Worm (Caenorhabditis elegans): Measurements from ENCODE around the gene C17B7.10.

The C17B7.10 gene

DNA sequence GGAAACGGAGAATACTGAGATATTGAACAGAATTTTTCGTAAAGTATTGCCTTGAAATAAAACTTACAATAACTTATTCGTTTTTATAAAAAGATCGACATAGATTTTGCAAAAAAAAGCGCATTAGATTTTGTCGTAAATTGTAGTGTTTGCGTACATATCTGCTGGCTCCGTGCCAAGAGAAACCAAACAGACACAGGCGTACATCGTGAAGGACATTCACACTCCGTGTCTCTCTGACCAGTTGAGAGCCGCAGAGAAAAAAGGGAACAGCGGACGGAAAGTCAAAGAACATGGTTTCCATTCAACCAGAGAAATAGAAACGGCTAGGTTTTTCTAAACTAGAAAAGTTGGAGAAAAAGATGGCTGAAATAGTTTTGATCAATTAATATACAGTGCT lies 26.5 kb downstream of the C17B7.10 start, which contains the start of gene arrd-19 (continued):
- TF ChIP-seq Y53G8AR.9 (GFP tag; conservative IDR thresholded peaks at IDR 0.05) (peak; percentile 47; the same call in 1 of the 2 replicates), tbp1 (GFP tag; optimal IDR thresholded peaks at IDR 0.05) (peak; percentile 36), snpc-4 (GFP tag; optimal IDR thresholded peaks at IDR 0.05) (no peak), snpc-4 (tag; optimal IDR thresholded peaks at IDR 0.05) (peak in 2 of 4 experiments; percentile 5 to 10), zfh-2 (GFP tag; conservative IDR thresholded peaks at IDR 0.05) (peak; percentile 49; the same call in 1 of the 2 replicates), lag-1 (GFP tag; IDR thresholded peaks at IDR 0.05) (0 out of 2 replicates have a peak, but pooled peaks have one; percentile 64), nhr-90 (tag; optimal IDR thresholded peaks at IDR 0.05) (no peak), Y67H2A.10 (GFP tag; conservative IDR thresholded peaks at IDR 0.05) (no peak), nfyb-1 (GFP tag; IDR thresholded peaks at IDR 0.05) (peak; percentile 73; the same call in 1 of the 2 replicates), pbrm-1 (GFP tag; IDR thresholded peaks at IDR 0.05) (peak; percentile 66; the same call in 1 of the 2 replicates), F57A8.1 (GFP tag; optimal IDR thresholded peaks at IDR 0.05) (no peak), ceh-100 (GFP tag; IDR thresholded peaks at IDR 0.05) (peak; percentile 48; the same call in 1 of the 2 replicates), ekl-4 (GFP tag; IDR thresholded peaks at IDR 0.05) (peak; percentile 43; the same call in 1 of the 2 replicates), mxl-1 (tag; optimal IDR thresholded peaks at IDR 0.05) (no peak)

DNA sequence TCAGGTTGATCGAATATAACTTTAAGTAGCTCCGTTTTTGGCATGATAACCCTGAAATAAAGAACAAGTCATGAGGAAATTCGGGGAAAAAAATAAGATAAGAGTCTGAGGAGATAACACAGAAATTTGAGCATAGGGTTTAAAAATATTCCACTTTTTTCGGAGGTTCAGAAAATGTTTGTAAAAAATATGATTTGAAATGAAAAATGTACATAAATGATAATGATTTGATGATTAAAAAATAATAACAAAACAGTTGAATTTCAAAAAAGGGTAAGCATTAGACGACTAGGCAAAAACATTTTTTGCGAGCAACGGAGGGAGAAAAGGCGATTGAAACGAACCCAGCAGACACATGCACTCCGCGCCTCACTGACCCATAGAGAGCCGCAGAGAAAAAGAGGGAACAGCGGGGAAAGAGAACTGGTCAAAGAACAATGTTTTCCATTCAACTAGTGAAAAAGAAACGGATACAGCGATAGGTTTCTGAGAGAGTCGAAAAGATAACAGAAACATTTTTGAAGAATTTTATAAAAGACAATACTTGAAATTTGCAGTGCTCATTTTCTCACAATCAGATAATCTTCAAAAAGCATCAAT lies 29.6 kb downstream of the C17B7.10 start, which contains the start of gene arrd-18:
TSS of gene arrd-18 (minus strand) at position 51 of the 600 bp plus-strand sequence.
- peak; percentile 66 for TF ChIP-seq rcor-1 (GFP tag; IDR thresholded peaks at IDR 0.05)
- no peak for TF ChIP-seq zim-3 (tag; optimal IDR thresholded peaks at IDR 0.05)
- TF ChIP-seq dox-1 (GFP tag; IDR thresholded peaks at IDR 0.05): peak; percentile 86
- TF ChIP-seq nfyb-1 (GFP tag; IDR thresholded peaks at IDR 0.05): peak; percentile 72; the same call in 1 of the 2 replicates
- no peak for TF ChIP-seq lag-1 (GFP tag; IDR thresholded peaks at IDR 0.05)
- TF ChIP-seq attf-5 (GFP tag; optimal IDR thresholded peaks at IDR 0.05): peak; percentile 11
- TF ChIP-seq mxl-1 (tag; optimal IDR thresholded peaks at IDR 0.05): no peak
- TF ChIP-seq nhr-80 (tag; optimal IDR thresholded peaks at IDR 0.05): peak; percentile 56
- no peak for TF ChIP-seq pha-4 (tag; optimal IDR thresholded peaks at IDR 0.05)
- TF ChIP-seq F57C9.4 (tag; optimal IDR thresholded peaks at IDR 0.05): no peak
- no peak for TF ChIP-seq gei-17 (GFP tag; optimal IDR thresholded peaks at IDR 0.05)
- peak; percentile 74; the same call in 1 of the 2 replicates for TF ChIP-seq hmg-1.2 (GFP tag; IDR thresholded peaks at IDR 0.05)

DNA sequence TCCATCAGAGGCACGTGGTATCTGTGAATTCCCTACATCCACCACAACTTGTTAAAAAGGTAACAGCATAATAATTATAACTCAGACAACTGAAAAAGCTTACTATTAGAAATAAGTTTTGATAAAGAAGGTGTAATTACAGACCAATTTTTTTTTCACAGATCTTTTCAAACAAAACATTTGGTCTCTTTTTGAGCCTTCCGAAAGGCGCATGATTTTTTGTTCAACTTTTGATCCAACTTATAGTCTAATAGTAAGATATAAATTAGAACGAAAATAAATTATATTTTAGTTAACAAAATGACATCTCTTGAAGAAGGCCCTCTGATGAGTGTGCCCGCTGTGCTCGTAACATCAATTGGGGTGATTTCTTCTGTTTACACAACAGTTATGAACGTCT lies 33.6 kb downstream of the C17B7.10 start, which contains the start of gene srbc-3:
TSS of gene srbc-3 (plus strand) at position 301 of the 400 bp plus-strand sequence.
- no peak for TF ChIP-seq nhr-90 (tag; optimal IDR thresholded peaks at IDR 0.05)

DNA sequence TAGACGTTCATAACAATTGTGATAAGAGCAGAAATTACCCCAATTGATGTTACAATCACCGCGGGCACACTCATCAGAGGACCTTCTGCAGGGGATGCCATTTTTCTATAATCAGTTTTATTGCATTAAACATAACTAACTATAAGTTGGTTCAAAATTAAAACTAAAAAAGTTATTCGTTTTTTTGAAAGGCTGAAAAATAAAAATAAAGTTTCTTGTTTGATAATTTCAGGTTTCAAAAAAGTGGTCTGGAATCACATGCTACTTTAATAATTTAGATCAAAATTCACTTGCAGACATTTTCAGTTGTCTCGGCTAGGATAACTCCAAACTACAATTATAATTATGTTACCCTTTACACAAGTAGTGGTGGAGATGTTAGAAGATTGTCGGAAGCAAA lies 39.9 kb downstream of the C17B7.10 start, which contains the start of gene srbc-1:
TSS of gene srbc-1 (minus strand) at position 101 of the 400 bp plus-strand sequence.
- no peak for TF ChIP-seq ceh-27 (GFP tag; optimal IDR thresholded peaks at IDR 0.05)
- no peak for TF ChIP-seq rpc-1 (optimal IDR thresholded peaks at IDR 0.05)
- no peak for TF ChIP-seq rpc-1 (tag; optimal IDR thresholded peaks at IDR 0.05)
- no peak for TF ChIP-seq ztf-3 (GFP tag; optimal IDR thresholded peaks at IDR 0.05)
- TF ChIP-seq zfh-2 (GFP tag; conservative IDR thresholded peaks at IDR 0.05): no peak
- no peak for TF ChIP-seq egl-44 (GFP tag; IDR thresholded peaks at IDR 0.05)
- TF ChIP-seq nhr-27 (tag; optimal IDR thresholded peaks at IDR 0.05): no peak
- no peak for TF ChIP-seq lir-1 (GFP tag; conservative IDR thresholded peaks at IDR 0.05)
- TF ChIP-seq atf-7 (tag; optimal IDR thresholded peaks at IDR 0.05): no peak
- no peak for TF ChIP-seq pbrm-1 (GFP tag; IDR thresholded peaks at IDR 0.05)
- TF ChIP-seq gei-17 (GFP tag; optimal IDR thresholded peaks at IDR 0.05): no peak
- no peak for TF ChIP-seq hmg-20 (GFP tag; IDR thresholded peaks at IDR 0.05)
- no peak for TF ChIP-seq B0019.2 (GFP tag; conservative IDR thresholded peaks at IDR 0.05)
- no peak for TF ChIP-seq repo-1 (tag; optimal IDR thresholded peaks at IDR 0.05)
- no peak for TF ChIP-seq ztf-28 (GFP tag; IDR thresholded peaks at IDR 0.05)
- TF ChIP-seq akir-1 (GFP tag; optimal IDR thresholded peaks at IDR 0.05): no peak
- TF ChIP-seq snpc-4 (GFP tag; optimal IDR thresholded peaks at IDR 0.05): no peak
- TF ChIP-seq snpc-4 (tag; optimal IDR thresholded peaks at IDR 0.05): no peak
- TF ChIP-seq die-1 (tag; optimal IDR thresholded peaks at IDR 0.05): no peak

Measured in whole organism, young adult.